Worm (Caenorhabditis elegans) whole organism, L4 larva: Measurements from ENCODE around the gene srlf-31.

ENCODE experiments used
- D1046.2 ChIP-seq: fragments of 200-800 bp; sonication (Bioruptor generic); IDR thresholded peaks from 2 replicates; pipeline ENCODE4 v1.3.6; 2022; ENCODE audit warnings: missing genetic modification characterization, missing compliant biosample characterization
- F44E2.7 ChIP-seq: fragments of 200-800 bp; sonication (Bioruptor generic); IDR thresholded peaks from 2 replicates; pipeline ENCODE4 v2.1.2; 2022; ENCODE audit warnings: missing genetic modification characterization, missing compliant biosample characterization
- T20F7.1 ChIP-seq: fragments of 200-800 bp; sonication (Bioruptor generic); optimal IDR thresholded peaks from 2 replicates; lab custom pipeline; 2018; ENCODE audit warnings: mild to moderate bottlenecking, missing genetic modification characterization, missing compliant biosample characterization
- T26A8.4 ChIP-seq: fragments of 200-800 bp; sonication (Bioruptor generic); IDR thresholded peaks from 2 replicates; pipeline ENCODE4 v1.3.6; 2022; ENCODE audit warnings: missing genetic modification characterization, missing compliant biosample characterization
- Y105C5A.15 ChIP-seq: fragments of 200-800 bp; sonication (Bioruptor generic); IDR thresholded peaks from 2 replicates; pipeline ENCODE4 v1.3.6; 2022; ENCODE audit warnings: missing genetic modification characterization, missing compliant biosample characterization
- Y75B8A.6 ChIP-seq: fragments of 200-800 bp; sonication (Bioruptor generic); IDR thresholded peaks from 2 replicates; pipeline ENCODE4 v1.3.6; 2022; ENCODE audit warnings: missing genetic modification reagents, missing genetic modification characterization, missing compliant biosample characterization
- ZK546.5 ChIP-seq, 2 experiments: sonication (generic microtip); optimal IDR thresholded peaks; 2 replicates each; lab custom pipeline; 2017; ENCODE audit warnings: missing biosample characterization in 2 of 2, missing genetic modification characterization in 2 of 2
- aha-1 ChIP-seq: fragments of 150-350 bp; peaks from one replicate; lab custom pipeline; 2014; ENCODE audit warnings: missing biosample characterization, missing genetic modification characterization
- ceh-82 ChIP-seq: sonication (generic microtip); optimal IDR thresholded peaks from 2 replicates; lab custom pipeline; 2017; ENCODE audit warnings: missing biosample characterization, missing genetic modification characterization
- ces-1 ChIP-seq: fragments of 150-350 bp; sonication (generic microtip); optimal IDR thresholded peaks from 4 replicates; lab custom pipeline; 2014; ENCODE audit warnings: missing biosample characterization, missing genetic modification reagents, missing genetic modification characterization
- cey-2 ChIP-seq: sonication (generic microtip); optimal IDR thresholded peaks from 3 replicates; lab custom pipeline; 2017; ENCODE audit warnings: missing genetic modification characterization, mild to moderate bottlenecking, missing compliant biosample characterization, antibody characterized with exemption, borderline replicate concordance; ENCODE audit not compliant: insufficient read depth
- daf-16 ChIP-seq, 3 experiments: sonication (generic microtip); optimal IDR thresholded peaks; 2 replicates each; lab custom pipeline; 2016 to 2017; ENCODE audit warnings: missing genetic modification characterization in 3 of 3, missing genetic modification reagents in 3 of 3, mild to moderate bottlenecking in 2 of 3, missing compliant biosample characterization in 2 of 3, missing biosample characterization in 1 of 3, moderate library complexity in 1 of 3
- daf-19 ChIP-seq: fragments of 200-800 bp; sonication (Bioruptor generic); conservative IDR thresholded peaks from 2 replicates; pipeline ENCODE4 v1.3.6; 2022; ENCODE audit warnings: missing genetic modification characterization, missing compliant biosample characterization
- daf-8 ChIP-seq: fragments of 200-800 bp; sonication (Bioruptor generic); IDR thresholded peaks from 2 replicates; pipeline ENCODE4 v1.3.6; 2022; ENCODE audit warnings: missing genetic modification characterization, missing compliant biosample characterization
- dmd-6 ChIP-seq: fragments of 200-800 bp; sonication (Bioruptor generic); IDR thresholded peaks from 2 replicates; pipeline ENCODE4 v1.3.6; 2022; ENCODE audit warnings: missing genetic modification reagents, missing genetic modification characterization, missing compliant biosample characterization
- dpl-1 ChIP-seq: fragments of 150-350 bp; optimal IDR thresholded peaks from 2 replicates; lab custom pipeline; 2014; ENCODE audit warnings: missing biosample characterization, missing genetic modification reagents, missing genetic modification characterization
- egl-27 ChIP-seq: sonication (generic microtip); optimal IDR thresholded peaks from 3 replicates; lab custom pipeline; 2017; ENCODE audit warnings: missing biosample characterization, missing genetic modification reagents, missing genetic modification characterization
- gei-8 ChIP-seq: fragments of 200-800 bp; sonication (Bioruptor generic); optimal IDR thresholded peaks from 2 replicates; lab custom pipeline; 2018; ENCODE audit warnings: mild to moderate bottlenecking, missing genetic modification characterization, missing compliant biosample characterization
- hif-1 ChIP-seq, 2 experiments: sonication (generic microtip); optimal IDR thresholded peaks; 2 replicates each; lab custom pipeline; 2016 to 2017; ENCODE audit warnings: missing compliant biosample characterization in 2 of 2, missing genetic modification characterization in 2 of 2, missing genetic modification reagents in 2 of 2, missing genotype in 2 of 2, mild to moderate bottlenecking in 1 of 2
- hlh-11 ChIP-seq: fragments of 200-800 bp; sonication (Bioruptor generic); optimal IDR thresholded peaks from 2 replicates; lab custom pipeline; 2018; ENCODE audit warnings: mild to moderate bottlenecking, missing genetic modification characterization, missing compliant biosample characterization
- hmg-1.1 ChIP-seq: fragments of 200-800 bp; sonication (Bioruptor generic); IDR thresholded peaks from 2 replicates; pipeline ENCODE4 v1.3.6; 2022; ENCODE audit warnings: missing genetic modification reagents, missing genetic modification characterization, missing compliant biosample characterization
- lin-1 ChIP-seq: fragments of 200-800 bp; sonication (Bioruptor generic); IDR thresholded peaks from 2 replicates; pipeline ENCODE4 v1.3.6; 2022; ENCODE audit warnings: missing genetic modification reagents, missing genetic modification characterization, missing compliant biosample characterization
- lin-38 ChIP-seq: fragments of 200-800 bp; sonication (Bioruptor generic); IDR thresholded peaks from 2 replicates; pipeline ENCODE4 v1.3.6; 2022; ENCODE audit warnings: missing genetic modification reagents, missing genetic modification characterization, missing compliant biosample characterization
- lsy-2 ChIP-seq, 2 experiments: fragments of 150-350 bp in 1 of 2; sonication (generic microtip) in 1 of 2; optimal IDR thresholded peaks; 2 replicates each; lab custom pipeline; 2014 to 2017; ENCODE audit warnings: missing biosample characterization in 2 of 2, missing genetic modification characterization in 2 of 2
- mdt-29 ChIP-seq: fragments of 200-800 bp; sonication (Bioruptor generic); IDR thresholded peaks from 2 replicates; pipeline ENCODE4 v1.3.6; 2022; ENCODE audit warnings: missing genetic modification reagents, missing genetic modification characterization, missing compliant biosample characterization
- mep-1 ChIP-seq: fragments of 150-350 bp; sonication (generic microtip); optimal IDR thresholded peaks from 3 replicates; lab custom pipeline; 2014; ENCODE audit warnings: missing biosample characterization, missing genetic modification characterization
- mes-2 ChIP-seq: sonication (generic microtip); optimal IDR thresholded peaks from 2 replicates; lab custom pipeline; 2016; ENCODE audit warnings: missing genotype, mild to moderate bottlenecking, missing genetic modification characterization, missing compliant biosample characterization; ENCODE audit not compliant: poor library complexity, severe bottlenecking
- mxl-3 ChIP-seq: fragments of 200-800 bp; sonication (Bioruptor generic); optimal IDR thresholded peaks from 2 replicates; lab custom pipeline; 2018; ENCODE audit warnings: mild to moderate bottlenecking, missing genetic modification characterization, missing compliant biosample characterization
- nhr-10 ChIP-seq: fragments of 150-350 bp; optimal IDR thresholded peaks from 2 replicates; lab custom pipeline; 2014; ENCODE audit warnings: missing biosample characterization, missing genetic modification characterization
- nhr-102 ChIP-seq: sonication (generic microtip); optimal IDR thresholded peaks from 2 replicates; lab custom pipeline; 2016; ENCODE audit warnings: mild to moderate bottlenecking, missing genetic modification characterization, moderate library complexity, missing compliant biosample characterization
- nhr-25 ChIP-seq: sonication (generic microtip); optimal IDR thresholded peaks from 2 replicates; lab custom pipeline; 2017; ENCODE audit warnings: missing genetic modification characterization, mild to moderate bottlenecking, missing compliant biosample characterization, antibody characterized with exemption, moderate library complexity, borderline replicate concordance; ENCODE audit not compliant: insufficient read depth
- nhr-28 ChIP-seq: fragments of 150-350 bp; optimal IDR thresholded peaks from 2 replicates; lab custom pipeline; 2014; ENCODE audit warnings: missing biosample characterization, missing genetic modification characterization
- nhr-48 ChIP-seq: sonication (generic microtip); optimal IDR thresholded peaks from 2 replicates; lab custom pipeline; 2016; ENCODE audit warnings: mild to moderate bottlenecking, missing genetic modification characterization, missing compliant biosample characterization
- nhr-76 ChIP-seq: fragments of 150-350 bp; optimal IDR thresholded peaks from 2 replicates; lab custom pipeline; 2014; ENCODE audit warnings: missing biosample characterization, missing genetic modification characterization
- nhr-77 ChIP-seq: fragments of 150-350 bp; optimal IDR thresholded peaks from 2 replicates; lab custom pipeline; 2014; ENCODE audit warnings: missing biosample characterization, missing genetic modification characterization
- php-3 ChIP-seq: fragments of 200-800 bp; sonication (Bioruptor generic); IDR thresholded peaks from 2 replicates; pipeline ENCODE4 v1.3.6; 2022; ENCODE audit warnings: missing genetic modification reagents, missing genetic modification characterization, missing compliant biosample characterization
- pqm-1 ChIP-seq: sonication (generic microtip); optimal IDR thresholded peaks from 2 replicates; lab custom pipeline; 2017; ENCODE audit warnings: missing biosample characterization, missing genetic modification characterization
- rbr-2 ChIP-seq: sonication (generic microtip); optimal IDR thresholded peaks from 2 replicates; lab custom pipeline; 2016; ENCODE audit warnings: missing genotype, missing genetic modification characterization, missing compliant biosample characterization
- saeg-2 ChIP-seq: fragments of 200-800 bp; sonication (Bioruptor generic); IDR thresholded peaks from 2 replicates; pipeline ENCODE4 v1.3.6; 2022; ENCODE audit warnings: missing genetic modification reagents, missing genetic modification characterization, missing compliant biosample characterization
- snpc-1.2 ChIP-seq: fragments of 200-800 bp; sonication (Bioruptor generic); IDR thresholded peaks from 2 replicates; pipeline ENCODE4 v1.3.6; 2022; ENCODE audit warnings: missing genetic modification reagents, missing genetic modification characterization, missing compliant biosample characterization
- spr-1 ChIP-seq: sonication (generic microtip); optimal IDR thresholded peaks from 2 replicates; lab custom pipeline; 2016; ENCODE audit warnings: mild to moderate bottlenecking, missing genetic modification characterization, missing compliant biosample characterization
- tra-1 ChIP-seq: fragments of 200-800 bp; sonication (Bioruptor generic); IDR thresholded peaks from 2 replicates; pipeline ENCODE4 v1.3.6; 2022; ENCODE audit warnings: missing genetic modification reagents, missing genetic modification characterization, missing compliant biosample characterization
- unc-62 ChIP-seq, 3 experiments: fragments of 150-350 bp in 1 of 3; sonication (generic microtip); optimal IDR thresholded peaks in 2 of 3; peaks in 1 of 3; 1 replicate in 1 of 3; 2 replicates in 2 of 3; lab custom pipeline; 2014 to 2017; ENCODE audit warnings: missing biosample characterization in 3 of 3, missing genetic modification characterization in 3 of 3, missing genetic modification reagents in 3 of 3, missing genotype in 1 of 3
- zag-1 ChIP-seq: fragments of 150-350 bp; optimal IDR thresholded peaks from 2 replicates; lab custom pipeline; 2014; ENCODE audit warnings: missing biosample characterization, missing genetic modification characterization
- zfp-2 ChIP-seq: sonication (generic microtip); optimal IDR thresholded peaks from 2 replicates; lab custom pipeline; 2016; ENCODE audit warnings: mild to moderate bottlenecking, missing genetic modification characterization, missing compliant biosample characterization
- zfp-3 ChIP-seq: fragments of 200-800 bp; sonication (Bioruptor generic); conservative IDR thresholded peaks from 2 replicates; pipeline ENCODE4 v1.3.6; 2022; ENCODE audit warnings: missing genetic modification reagents, missing genetic modification characterization, missing compliant biosample characterization
- zip-2 ChIP-seq: fragments of 150-350 bp; optimal IDR thresholded peaks from 2 replicates; lab custom pipeline; 2014; ENCODE audit warnings: missing biosample characterization, missing genetic modification characterization
- ztf-7 ChIP-seq: fragments of 150-350 bp; optimal IDR thresholded peaks from 2 replicates; lab custom pipeline; 2014; ENCODE audit warnings: missing biosample characterization, missing genetic modification characterization

The srlf-31 gene

ce11 chrIV:11956387-11956786 is 33.4 kb upstream of the srlf-31 start (continued):
- TF ChIP-seq daf-8 (GFP tag; lab: Robert Waterston, UW) (no peak), ces-1 (no peak), mes-2 (tag; lab: Kevin White, UChicago) (peak; percentile 62), nhr-10 (tag; lab: Kevin White, UChicago) (peak; percentile 69), tra-1 (GFP tag; lab: Robert Waterston, UW) (peak; percentile 94), mdt-29 (peak; percentile 98), hmg-1.1 (GFP tag; lab: Robert Waterston, UW) (peak; percentile 49; the same call in 1 of the 2 replicates), nhr-25 (peak; percentile 80), Y105C5A.15 (GFP tag; lab: Robert Waterston, UW) (no peak), php-3 (GFP tag; lab: Robert Waterston, UW) (peak; percentile 65), nhr-48 (tag; lab: Kevin White, UChicago) (peak; percentile 97), zfp-3 (GFP tag; lab: Robert Waterston, UW) (peak; percentile 51; the same call in 1 of the 2 replicates), snpc-1.2 (GFP tag; lab: Robert Waterston, UW) (no peak), rbr-2 (tag; lab: Kevin White, UChicago) (peak; percentile 59), spr-1 (tag; lab: Kevin White, UChicago) (no peak), ZK546.5 (tag; optimal IDR thresholded peaks at IDR 0.05; lab: Kevin White, UChicago) (no peak), cey-2 (tag; lab: Kevin White, UChicago) (peak; percentile 90), gei-8 (GFP tag; lab: Kevin White, UChicago) (peak; percentile 93), zip-2 (tag; lab: Kevin White, UChicago) (no peak), daf-16 (GFP tag; optimal IDR thresholded peaks at IDR 0.05; lab: Kevin White, UChicago) (no peak), daf-16 (tag; optimal IDR thresholded peaks at IDR 0.05; lab: Kevin White, UChicago) (peak; percentile 71), nhr-28 (peak; percentile 92), F44E2.7 (no peak), unc-62 (GFP tag; optimal IDR thresholded peaks at IDR 0.05 in 1 of 2; lab: Kevin White, UChicago) (peak in 1 of 2 experiments; percentile 100), unc-62 (tag; optimal IDR thresholded peaks at IDR 0.05; lab: Kevin White, UChicago) (no peak), zfp-2 (tag; lab: Kevin White, UChicago) (peak; percentile 14), zag-1 (tag; lab: Kevin White, UChicago) (no peak), hif-1 (tag; optimal IDR thresholded peaks at IDR 0.05; lab: Kevin White, UChicago) (peak; percentile 90 to 99), Y75B8A.6 (GFP tag; lab: Robert Waterston, UW) (no peak), aha-1 (tag; lab: Kevin White, UChicago) (peak; percentile 100), egl-27 (tag; lab: Kevin White, UChicago) (no peak), daf-19 (GFP tag; lab: Robert Waterston, UW) (no peak), mep-1 (tag; lab: Kevin White, UChicago) (peak; percentile 90), ceh-82 (tag; lab: Kevin White, UChicago) (no peak), saeg-2 (peak; percentile 89)

- peak; percentile 94 for TF ChIP-seq dmd-6
- no peak for TF ChIP-seq nhr-76 (tag; lab: Kevin White, UChicago)
- TF ChIP-seq lsy-2 (tag; optimal IDR thresholded peaks at IDR 0.05; lab: Kevin White, UChicago): peak; percentile 28 to 60
- TF ChIP-seq dpl-1 (GFP tag; lab: Kevin White, UChicago): no peak
- TF ChIP-seq mxl-3 (GFP tag; lab: Kevin White, UChicago): peak; percentile 51
- TF ChIP-seq D1046.2 (GFP tag; lab: Robert Waterston, UW): no peak
- peak; percentile 90 for TF ChIP-seq pqm-1 (tag; lab: Kevin White, UChicago)
- no peak for TF ChIP-seq ztf-7
- 0 out of 2 replicates have a peak, but pooled peaks have one; percentile 34 for TF ChIP-seq php-3 (GFP tag; lab: Robert Waterston, UW)
- peak; percentile 81 for TF ChIP-seq gei-8 (GFP tag; lab: Kevin White, UChicago)
- TF ChIP-seq lin-38 (GFP tag; lab: Robert Waterston, UW): peak; percentile 46
- TF ChIP-seq lin-1 (GFP tag; lab: Robert Waterston, UW): peak; percentile 93
- TF ChIP-seq mdt-29: peak; percentile 66; the same call in 1 of the 2 replicates
- peak; percentile 86 for TF ChIP-seq nhr-48 (tag; lab: Kevin White, UChicago)
- peak; percentile 86 for TF ChIP-seq nhr-10 (tag; lab: Kevin White, UChicago)
- TF ChIP-seq nhr-102 (tag; lab: Kevin White, UChicago): peak; percentile 33
- TF ChIP-seq hlh-11 (tag; lab: Kevin White, UChicago): peak; percentile 82
- peak; percentile 66 for TF ChIP-seq T20F7.1 (GFP tag; lab: Kevin White, UChicago)
- peak; percentile 65 for TF ChIP-seq tra-1 (GFP tag; lab: Robert Waterston, UW)
- peak; percentile 60 for TF ChIP-seq nhr-77 (tag; lab: Kevin White, UChicago)
- TF ChIP-seq T26A8.4 (GFP tag; lab: Robert Waterston, UW): peak; percentile 29
- peak in 1 of 2 experiments; percentile 2 for TF ChIP-seq hif-1 (tag; optimal IDR thresholded peaks at IDR 0.05; lab: Kevin White, UChicago)
- TF ChIP-seq mep-1 (tag; lab: Kevin White, UChicago): peak; percentile 86
- peak; percentile 95 for TF ChIP-seq aha-1 (tag; lab: Kevin White, UChicago)
- no peak for TF ChIP-seq saeg-2
These were observed 32.6 kb upstream of the srlf-31 start for ce11 chrIV:11955592-11955991.
